Worm (Caenorhabditis elegans) whole organism, late embryonic: ENCODE measurements around the gene acy-4.

Source experiments
- C08G9.2 ChIP-seq: sonication (generic microtip); optimal IDR thresholded peaks from 2 replicates; lab custom pipeline; 2016; ENCODE audit warnings: mild to moderate bottlenecking, missing genetic modification characterization, moderate library complexity, missing compliant biosample characterization
- C38D4.7 ChIP-seq: fragments of 200-800 bp; sonication (Bioruptor generic); optimal IDR thresholded peaks from 2 replicates; lab custom pipeline; 2018; ENCODE audit warnings: mild to moderate bottlenecking, missing genetic modification characterization, moderate library complexity, missing compliant biosample characterization
- ahr-1 ChIP-seq: sonication (generic microtip); optimal IDR thresholded peaks from 2 replicates; lab custom pipeline; 2016; ENCODE audit warnings: missing genetic modification characterization, missing compliant biosample characterization
- ceh-18 ChIP-seq: sonication (generic microtip); optimal IDR thresholded peaks from 2 replicates; lab custom pipeline; 2016; ENCODE audit warnings: missing genetic modification characterization, missing compliant biosample characterization
- ceh-19 ChIP-seq: fragments of 200-800 bp; sonication (Bioruptor generic); optimal IDR thresholded peaks from 2 replicates; lab custom pipeline; 2018; ENCODE audit warnings: mild to moderate bottlenecking, missing genetic modification characterization, missing compliant biosample characterization
- ceh-22 ChIP-seq: sonication (generic microtip); optimal IDR thresholded peaks from 2 replicates; lab custom pipeline; 2017; ENCODE audit warnings: missing biosample characterization, missing genetic modification characterization
- ceh-24 ChIP-seq: sonication (generic microtip); optimal IDR thresholded peaks from 2 replicates; lab custom pipeline; 2016; ENCODE audit warnings: mild to moderate bottlenecking, missing genetic modification characterization, missing compliant biosample characterization
- ceh-34 ChIP-seq: sonication (generic microtip); optimal IDR thresholded peaks from 2 replicates; lab custom pipeline; 2016; ENCODE audit warnings: mild to moderate bottlenecking, missing genetic modification characterization, missing compliant biosample characterization
- ceh-48 ChIP-seq: sonication (generic microtip); optimal IDR thresholded peaks from 2 replicates; lab custom pipeline; 2016; ENCODE audit warnings: missing genetic modification characterization, inconsistent platforms, missing compliant biosample characterization
- ceh-6 ChIP-seq: fragments of 200-800 bp; sonication (Bioruptor generic); optimal IDR thresholded peaks from 2 replicates; lab custom pipeline; 2018; ENCODE audit warnings: mild to moderate bottlenecking, missing genetic modification characterization, missing compliant biosample characterization
- dve-1 ChIP-seq: sonication (generic microtip); optimal IDR thresholded peaks from 2 replicates; lab custom pipeline; 2017; ENCODE audit warnings: antibody characterized with exemption, mild to moderate bottlenecking, missing genetic modification characterization, missing compliant biosample characterization
- elt-4 ChIP-seq: sonication (generic microtip); optimal IDR thresholded peaks from 2 replicates; lab custom pipeline; 2016; ENCODE audit warnings: missing genetic modification characterization, missing compliant biosample characterization
- eyg-1 ChIP-seq: sonication (generic microtip); optimal IDR thresholded peaks from 2 replicates; lab custom pipeline; 2016; ENCODE audit warnings: missing genotype, missing genetic modification characterization, missing compliant biosample characterization
- fax-1 ChIP-seq: sonication (generic microtip); optimal IDR thresholded peaks from 2 replicates; lab custom pipeline; 2016; ENCODE audit warnings: missing genotype, missing genetic modification characterization, missing compliant biosample characterization
- fkh-10 ChIP-seq: fragments of 150-350 bp; optimal IDR thresholded peaks from 2 replicates; lab custom pipeline; 2014; ENCODE audit warnings: missing biosample characterization, missing genetic modification reagents, missing genetic modification characterization
- fkh-6 ChIP-seq: sonication (generic microtip); optimal IDR thresholded peaks from 2 replicates; lab custom pipeline; 2016; ENCODE audit warnings: missing genetic modification characterization, missing compliant biosample characterization
- hlh-13 ChIP-seq: fragments of 200-800 bp; sonication (Bioruptor generic); optimal IDR thresholded peaks from 2 replicates; lab custom pipeline; 2018; ENCODE audit warnings: mild to moderate bottlenecking, missing genetic modification characterization, missing compliant biosample characterization
- hlh-6 ChIP-seq: sonication (generic microtip); optimal IDR thresholded peaks from 2 replicates; lab custom pipeline; 2016; ENCODE audit warnings: missing genotype, missing genetic modification characterization, missing compliant biosample characterization
- lim-6 ChIP-seq: sonication (generic microtip); optimal IDR thresholded peaks from 2 replicates; lab custom pipeline; 2016; ENCODE audit warnings: missing genetic modification characterization, missing compliant biosample characterization
- lin-11 ChIP-seq: fragments of 200-800 bp; sonication (Bioruptor generic); optimal IDR thresholded peaks from 2 replicates; lab custom pipeline; 2018; ENCODE audit warnings: mild to moderate bottlenecking, missing genetic modification characterization, missing compliant biosample characterization
- madf-2 ChIP-seq: sonication (generic microtip); optimal IDR thresholded peaks from 2 replicates; lab custom pipeline; 2017; ENCODE audit warnings: missing genetic modification characterization, missing compliant biosample characterization
- nfya-1 ChIP-seq: sonication (generic microtip); optimal IDR thresholded peaks from 2 replicates; lab custom pipeline; 2017; ENCODE audit warnings: missing genetic modification characterization, mild to moderate bottlenecking, missing compliant biosample characterization, antibody characterized with exemption, moderate library complexity
- nhr-11 ChIP-seq: fragments of 150-350 bp; optimal IDR thresholded peaks from 2 replicates; lab custom pipeline; 2014; ENCODE audit warnings: missing biosample characterization, missing genetic modification characterization
- nhr-232 ChIP-seq: sonication (generic microtip); optimal IDR thresholded peaks from 2 replicates; lab custom pipeline; 2016; ENCODE audit warnings: missing genetic modification characterization, missing compliant biosample characterization
- npax-4 ChIP-seq: sonication (generic microtip); optimal IDR thresholded peaks from 2 replicates; lab custom pipeline; 2016; ENCODE audit warnings: missing genetic modification characterization, missing compliant biosample characterization
- odd-2 ChIP-seq: sonication (generic microtip); optimal IDR thresholded peaks from 2 replicates; lab custom pipeline; 2017; ENCODE audit warnings: antibody characterized with exemption, mild to moderate bottlenecking, missing genetic modification characterization, missing compliant biosample characterization
- pag-3 ChIP-seq: sonication (generic microtip); optimal IDR thresholded peaks from 2 replicates; lab custom pipeline; 2016; ENCODE audit warnings: missing compliant biosample characterization, missing genetic modification characterization, borderline replicate concordance
- pat-9 ChIP-seq: fragments of 200-800 bp; sonication (Bioruptor generic); optimal IDR thresholded peaks from 2 replicates; lab custom pipeline; 2018; ENCODE audit warnings: mild to moderate bottlenecking, missing genetic modification characterization, moderate library complexity, missing compliant biosample characterization
- pros-1 ChIP-seq: fragments of 150-350 bp; optimal IDR thresholded peaks from 2 replicates; lab custom pipeline; 2014; ENCODE audit warnings: missing biosample characterization, missing genetic modification reagents, missing genetic modification characterization
- rnt-1 ChIP-seq: sonication (generic microtip); optimal IDR thresholded peaks from 2 replicates; lab custom pipeline; 2016; ENCODE audit warnings: missing genetic modification characterization, missing compliant biosample characterization
- sox-2 ChIP-seq: fragments of 200-800 bp; sonication (Bioruptor generic); IDR thresholded peaks from 2 replicates; pipeline ENCODE4 v1.3.6; 2022; ENCODE audit warnings: missing genetic modification reagents, missing genetic modification characterization, missing compliant biosample characterization
- ttx-3 ChIP-seq: sonication (generic microtip); optimal IDR thresholded peaks from 2 replicates; lab custom pipeline; 2016; ENCODE audit warnings: missing genetic modification reagents, missing genetic modification characterization, missing compliant biosample characterization
- unc-3 ChIP-seq, 2 experiments: fragments of 200-800 bp in 1 of 2; sonication (Bioruptor generic) in 1 of 2; sonication (generic microtip) in 1 of 2; conservative IDR thresholded peaks in 1 of 2; optimal IDR thresholded peaks in 1 of 2; 2 replicates each; pipeline versions ENCODE4 v1.3.6 to Lab custom; 2016 to 2022; ENCODE audit warnings: missing compliant biosample characterization in 2 of 2, missing genetic modification characterization in 2 of 2, missing genetic modification reagents in 1 of 2
- unc-42 ChIP-seq: sonication (generic microtip); optimal IDR thresholded peaks from 2 replicates; lab custom pipeline; 2016; ENCODE audit warnings: missing genotype, missing genetic modification characterization, missing compliant biosample characterization
- unc-55 ChIP-seq: sonication (generic microtip); optimal IDR thresholded peaks from 2 replicates; lab custom pipeline; 2017; ENCODE audit warnings: missing biosample characterization, missing genetic modification reagents, missing genetic modification characterization
- unc-86 ChIP-seq: sonication (generic microtip); optimal IDR thresholded peaks from 2 replicates; lab custom pipeline; 2016; ENCODE audit warnings: missing genetic modification characterization, missing compliant biosample characterization

The acy-4 gene

DNA sequence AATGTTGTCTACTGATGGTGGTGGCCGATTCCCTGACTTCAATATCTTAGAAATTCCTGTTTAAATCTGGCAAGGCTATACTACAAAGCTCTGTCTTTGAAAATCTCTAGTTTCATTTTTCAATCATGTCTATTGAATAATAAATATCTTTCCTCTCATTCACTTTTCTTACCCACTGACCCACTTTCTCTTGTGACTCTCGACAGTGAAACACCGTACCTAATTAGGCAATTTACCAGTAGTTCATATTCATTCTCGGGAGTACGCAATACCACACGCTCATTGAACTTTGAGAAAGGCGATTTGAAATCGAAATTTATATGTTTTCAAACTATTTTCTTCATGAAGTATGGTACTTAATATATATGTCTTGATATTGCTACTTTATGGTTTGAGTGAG lies 45.9 kb downstream of the acy-4 start, which contains the start of gene CD4.11:
TSS of gene CD4.11 (plus strand) at position 301 of the 400 bp plus-strand sequence.
- TF ChIP-seq ahr-1 (tag; lab: Kevin White, UChicago) (no peak), ceh-6 (GFP tag; lab: Kevin White, UChicago) (no peak), nhr-232 (no peak), fax-1 (tag; lab: Kevin White, UChicago) (no peak), unc-42 (tag; lab: Kevin White, UChicago) (no peak), rnt-1 (tag; lab: Kevin White, UChicago) (no peak), dve-1 (tag; lab: Kevin White, UChicago) (no peak)
- TF ChIP-seq, all 69 proteins: peak for 0

DNA sequence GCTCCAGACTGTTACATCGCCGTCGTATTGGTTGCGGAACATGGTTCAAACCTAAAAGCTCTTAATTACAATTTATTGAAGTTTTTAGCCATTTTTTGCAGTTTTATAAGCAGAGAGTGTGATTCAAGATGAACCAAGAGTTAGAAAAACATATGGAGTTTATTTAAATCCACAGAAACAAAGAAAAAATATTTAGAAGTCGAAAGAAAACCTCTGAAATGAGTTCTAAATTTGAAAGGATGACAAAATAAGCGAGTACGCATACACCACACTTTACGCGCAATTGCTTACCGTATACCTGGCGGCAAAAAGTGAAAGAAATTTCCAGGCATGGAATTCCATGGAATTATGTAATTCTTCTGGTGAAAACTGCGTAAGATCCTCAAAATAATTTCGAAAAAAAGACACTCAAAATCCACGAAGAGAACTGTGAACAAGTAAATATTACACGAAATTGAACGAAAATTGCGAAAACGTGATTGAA lies 46.4 kb downstream of the acy-4 start, which contains the start of gene pas-6:
TSS of gene pas-6 (minus strand) at position 51 of the 484 bp plus-strand sequence.
- TF ChIP-seq hlh-6 (tag; lab: Kevin White, UChicago) (no peak), nfya-1 (tag; lab: Kevin White, UChicago) (peak; percentile 13), C08G9.2 (tag; lab: Kevin White, UChicago) (no peak), lin-11 (tag; lab: Kevin White, UChicago) (no peak)

DNA sequence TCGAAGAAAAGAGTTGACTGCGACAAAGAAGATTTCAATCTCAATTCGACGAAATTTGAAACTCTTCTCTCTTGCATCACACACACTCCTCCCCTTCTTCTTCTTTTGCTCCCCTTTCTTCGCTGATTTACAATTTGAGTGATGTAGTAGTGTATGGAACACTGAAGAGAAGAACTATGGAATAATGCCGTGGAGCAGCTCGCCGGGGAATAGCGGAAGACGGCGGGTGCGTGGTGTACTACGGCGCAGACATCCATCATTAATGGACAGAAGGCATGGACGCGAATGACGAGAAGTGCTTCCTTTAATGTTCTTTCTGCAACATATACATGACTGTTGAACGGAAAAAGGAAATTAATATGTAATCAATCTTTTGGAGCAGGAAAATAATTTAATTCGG lies 47.8 kb downstream of the acy-4 start:
- TF ChIP-seq unc-55 (GFP tag; lab: Kevin White, UChicago) (peak; percentile 46), ceh-34 (tag; lab: Kevin White, UChicago) (no peak)

DNA sequence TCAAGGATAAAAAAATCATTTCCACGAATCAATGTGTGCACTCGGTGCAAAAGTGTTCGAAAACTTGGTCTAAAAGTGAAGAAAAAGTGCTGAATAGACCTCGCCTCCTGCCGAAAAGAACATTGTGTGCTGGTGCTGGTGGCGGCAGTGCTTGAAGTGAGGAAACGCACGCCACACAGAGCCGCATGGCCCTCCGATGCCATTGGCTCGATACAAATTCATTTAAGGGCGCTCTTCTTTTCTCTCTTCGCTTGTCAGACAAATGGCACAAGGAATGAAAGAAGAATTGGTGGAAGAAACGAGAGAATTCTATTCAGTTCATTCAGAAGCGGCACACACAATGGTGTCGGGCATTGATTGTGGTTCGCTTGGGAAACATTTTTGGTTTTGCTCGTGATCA lies 48.4 kb downstream of the acy-4 start:
- TF ChIP-seq nfya-1 (tag; lab: Kevin White, UChicago) (peak; percentile 35), ceh-22 (no peak), pros-1 (no peak), elt-4 (tag; lab: Kevin White, UChicago) (no peak), nhr-11 (no peak), pat-9 (tag; lab: Kevin White, UChicago) (no peak), npax-4 (tag; lab: Kevin White, UChicago) (no peak), fkh-6 (tag; lab: Kevin White, UChicago) (no peak), eyg-1 (tag; lab: Kevin White, UChicago) (no peak), ttx-3 (tag; lab: Kevin White, UChicago) (no peak), rnt-1 (tag; lab: Kevin White, UChicago) (no peak), pag-3 (tag; lab: Kevin White, UChicago) (no peak), ceh-6 (GFP tag; lab: Kevin White, UChicago) (no peak), unc-42 (tag; lab: Kevin White, UChicago) (peak; percentile 82), unc-86 (tag; lab: Kevin White, UChicago) (no peak), unc-55 (GFP tag; lab: Kevin White, UChicago) (no peak), fax-1 (tag; lab: Kevin White, UChicago) (no peak)
- TF ChIP-seq, all 69 proteins: peak for 2

DNA sequence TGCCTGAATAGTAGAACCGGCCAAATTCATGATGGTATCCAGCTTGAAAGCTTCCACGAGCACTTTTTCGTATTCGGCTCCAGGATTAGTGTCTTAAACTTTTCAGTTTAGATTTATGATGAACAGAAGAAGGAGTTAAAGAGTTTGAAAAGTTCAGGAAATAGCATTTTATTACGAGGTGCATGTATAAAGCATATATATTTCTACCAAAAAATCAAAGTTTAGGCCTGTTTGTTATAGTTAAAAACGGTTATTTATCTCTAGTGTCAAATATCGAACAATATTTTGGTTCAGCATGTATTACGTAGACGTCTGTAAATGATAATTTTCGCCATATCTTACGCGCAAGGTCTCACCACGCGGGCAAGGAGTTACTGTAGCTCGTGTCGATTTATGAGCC lies 49.4 kb downstream of the acy-4 start, which contains the start of gene klc-2:
TSS of gene klc-2 (minus strand) at position 101 of the 400 bp plus-strand sequence.
- TF ChIP-seq odd-2 (tag; lab: Kevin White, UChicago) (no peak), ceh-6 (GFP tag; lab: Kevin White, UChicago) (no peak), ceh-48 (tag; lab: Kevin White, UChicago) (no peak), pat-9 (tag; lab: Kevin White, UChicago) (no peak), pag-3 (tag; lab: Kevin White, UChicago) (no peak), ceh-19 (no peak), madf-2 (tag; lab: Kevin White, UChicago) (no peak), hlh-13 (GFP tag; lab: Kevin White, UChicago) (no peak), ceh-24 (tag; lab: Kevin White, UChicago) (no peak), ceh-18 (tag; lab: Kevin White, UChicago) (no peak), unc-3 (GFP tag; conservative IDR thresholded peaks at IDR 0.05; lab: Robert Waterston, UW) (no peak), unc-3 (tag; optimal IDR thresholded peaks at IDR 0.05; lab: Kevin White, UChicago) (no peak), dve-1 (tag; lab: Kevin White, UChicago) (no peak), sox-2 (GFP tag; lab: Robert Waterston, UW) (no peak), fkh-10 (no peak), ttx-3 (tag; lab: Kevin White, UChicago) (no peak), unc-42 (tag; lab: Kevin White, UChicago) (no peak), lim-6 (tag; lab: Kevin White, UChicago) (no peak), C38D4.7 (GFP tag; lab: Kevin White, UChicago) (no peak)
